Worm (Caenorhabditis elegans) whole organism, early embryonic: Measurements from ENCODE around the gene F13E6.1.

ENCODE experiments used
- B0310.2 ChIP-seq: sonication (generic microtip); optimal IDR thresholded peaks from 2 replicates; lab custom pipeline; 2016; ENCODE audit warnings: mild to moderate bottlenecking, missing genetic modification characterization, missing compliant biosample characterization
- F13C5.2 ChIP-seq: sonication (generic microtip); optimal IDR thresholded peaks from 2 replicates; lab custom pipeline; 2017; ENCODE audit warnings: mild to moderate bottlenecking, missing genetic modification characterization, inconsistent platforms, missing compliant biosample characterization
- aly-1 ChIP-seq: sonication (generic microtip); optimal IDR thresholded peaks from 2 replicates; lab custom pipeline; 2016; ENCODE audit warnings: missing genetic modification characterization, missing compliant biosample characterization
- ama-1 ChIP-seq: fragments of 150-350 bp; optimal IDR thresholded peaks from 2 replicates; lab custom pipeline; 2014
- ceh-13 ChIP-seq: fragments of 200-800 bp; sonication (Bioruptor generic); optimal IDR thresholded peaks from 2 replicates; lab custom pipeline; 2018; ENCODE audit warnings: mild to moderate bottlenecking, missing genetic modification characterization, missing compliant biosample characterization
- ceh-36 ChIP-seq: sonication (generic microtip); optimal IDR thresholded peaks from 2 replicates; lab custom pipeline; 2016; ENCODE audit warnings: missing genetic modification characterization, inconsistent platforms, missing compliant biosample characterization
- flt-1 ChIP-seq: fragments of 200-800 bp; sonication (Bioruptor generic); IDR thresholded peaks from 2 replicates; pipeline ENCODE4 v1.3.6; 2022; ENCODE audit warnings: missing genetic modification characterization, missing compliant biosample characterization
- hmbx-1 ChIP-seq: sonication (generic microtip); optimal IDR thresholded peaks from 2 replicates; lab custom pipeline; 2016; ENCODE audit warnings: mild to moderate bottlenecking, missing genetic modification characterization, missing compliant biosample characterization
- hmg-4 ChIP-seq: fragments of 200-800 bp; sonication (Bioruptor generic); optimal IDR thresholded peaks from 2 replicates; lab custom pipeline; 2018; ENCODE audit warnings: mild to moderate bottlenecking, missing genetic modification characterization, missing compliant biosample characterization
- hnd-1 ChIP-seq: sonication (generic microtip); optimal IDR thresholded peaks from 2 replicates; lab custom pipeline; 2016; ENCODE audit warnings: missing genetic modification characterization, missing compliant biosample characterization
- scrt-1 ChIP-seq: fragments of 200-800 bp; sonication (Bioruptor generic); IDR thresholded peaks from 2 replicates; pipeline ENCODE4 v1.3.6; 2022; ENCODE audit warnings: missing genetic modification characterization, missing compliant biosample characterization
- tbx-11 ChIP-seq: fragments of 200-800 bp; sonication (Bioruptor generic); IDR thresholded peaks from 2 replicates; pipeline ENCODE4 v1.3.6; 2022; ENCODE audit warnings: missing genetic modification characterization, missing compliant biosample characterization
- tbx-37 ChIP-seq: fragments of 200-800 bp; sonication (Bioruptor generic); conservative IDR thresholded peaks from 2 replicates; pipeline ENCODE4 v1.3.6; 2022; ENCODE audit warnings: missing genetic modification reagents, missing genetic modification characterization, missing compliant biosample characterization

DNA sequence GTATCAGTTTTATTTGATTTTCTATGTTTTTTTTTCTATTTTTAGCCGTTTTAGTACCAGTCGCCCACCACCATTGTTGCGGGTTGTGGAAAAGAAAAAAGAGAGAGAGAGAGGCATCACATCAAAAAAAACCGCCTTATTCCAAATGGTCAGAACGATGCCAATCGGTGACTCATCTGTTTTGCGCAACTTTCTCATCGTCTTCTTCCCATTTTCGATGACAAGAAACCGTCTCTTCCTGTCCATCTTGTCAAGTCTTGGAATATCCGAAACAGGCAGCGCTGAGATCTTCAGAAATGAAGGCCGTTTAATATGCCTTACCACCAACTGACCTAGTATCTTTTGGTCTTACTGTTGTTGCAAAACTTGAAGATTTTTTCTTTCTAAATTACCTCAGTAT, 9.6 kb upstream of the F13E6.1 start:
- TF ChIP-seq flt-1 (GFP tag; lab: Robert Waterston, UW): no peak
- TF ChIP-seq ama-1: no peak
- no peak for TF ChIP-seq tbx-11
- no peak for TF ChIP-seq tbx-37 (GFP tag; lab: Robert Waterston, UW)
- no peak for TF ChIP-seq hmg-4 (GFP tag; lab: Kevin White, UChicago)
- TF ChIP-seq ceh-13 (GFP tag; lab: Kevin White, UChicago): no peak
- TF ChIP-seq ceh-36 (tag; lab: Kevin White, UChicago): no peak
- TF ChIP-seq B0310.2: no peak
- TF ChIP-seq hmbx-1 (tag; lab: Kevin White, UChicago): no peak
- TF ChIP-seq aly-1 (tag; lab: Kevin White, UChicago): no peak
- TF ChIP-seq scrt-1: no peak
- TF ChIP-seq hnd-1 (tag; lab: Kevin White, UChicago): no peak
- no peak for TF ChIP-seq F13C5.2 (tag; lab: Kevin White, UChicago)
